Worm (Caenorhabditis elegans) whole organism, L3 larva: ENCODE results near the gene F32D8.12.
A peak's percentile ranks its signal among the peaks of the same experiment; 100 is the strongest.

Source experiments
- ZK546.5 ChIP-seq: sonication (generic microtip); optimal IDR thresholded peaks from 2 replicates; lab custom pipeline; 2017; ENCODE audit warnings: missing biosample characterization, missing genetic modification characterization
- aly-2 ChIP-seq: fragments of 150-350 bp; optimal IDR thresholded peaks from 2 replicates; lab custom pipeline; 2014; ENCODE audit warnings: missing biosample characterization, missing genetic modification characterization
- ceh-16 ChIP-seq: sonication (generic microtip); optimal IDR thresholded peaks from 2 replicates; lab custom pipeline; 2017; ENCODE audit warnings: missing biosample characterization, missing genetic modification characterization
- fkh-10 ChIP-seq: sonication (generic microtip); optimal IDR thresholded peaks from 2 replicates; lab custom pipeline; 2017; ENCODE audit warnings: missing biosample characterization, missing genetic modification reagents, missing genetic modification characterization
- lin-39 ChIP-seq: fragments of 150-350 bp; optimal IDR thresholded peaks from 2 replicates; lab custom pipeline; 2018; ENCODE audit warnings: missing biosample characterization, missing genetic modification reagents, missing genetic modification characterization
- mdl-1 ChIP-seq: fragments of 150-350 bp; optimal IDR thresholded peaks from 2 replicates; lab custom pipeline; 2014; ENCODE audit warnings: missing biosample characterization, missing genetic modification characterization
- nhr-237 ChIP-seq: fragments of 150-350 bp; optimal IDR thresholded peaks from 2 replicates; lab custom pipeline; 2014; ENCODE audit warnings: missing biosample characterization, missing genetic modification characterization
- nhr-25 ChIP-seq: sonication (generic microtip); optimal IDR thresholded peaks from 2 replicates; lab custom pipeline; 2017; ENCODE audit warnings: missing biosample characterization, missing genetic modification characterization
- pqm-1 ChIP-seq: fragments of 150-350 bp; optimal IDR thresholded peaks from 2 replicates; lab custom pipeline; 2017; ENCODE audit warnings: missing biosample characterization, missing genetic modification characterization, inconsistent platforms
- snpc-4 ChIP-seq: fragments of 150-350 bp; optimal IDR thresholded peaks from 2 replicates; lab custom pipeline; 2014; ENCODE audit warnings: missing biosample characterization, missing genetic modification characterization
- unc-62 ChIP-seq: fragments of 150-350 bp; sonication (generic microtip); optimal IDR thresholded peaks from 4 replicates; lab custom pipeline; 2014; ENCODE audit warnings: missing biosample characterization, missing genetic modification reagents, missing genetic modification characterization
- ztf-11 ChIP-seq: fragments of 150-350 bp; optimal IDR thresholded peaks from 2 replicates; lab custom pipeline; 2014; ENCODE audit warnings: missing biosample characterization, missing genetic modification characterization
- ztf-4 ChIP-seq: fragments of 150-350 bp; optimal IDR thresholded peaks from 2 replicates; lab custom pipeline; 2014; ENCODE audit warnings: missing biosample characterization, missing genetic modification characterization

DNA sequence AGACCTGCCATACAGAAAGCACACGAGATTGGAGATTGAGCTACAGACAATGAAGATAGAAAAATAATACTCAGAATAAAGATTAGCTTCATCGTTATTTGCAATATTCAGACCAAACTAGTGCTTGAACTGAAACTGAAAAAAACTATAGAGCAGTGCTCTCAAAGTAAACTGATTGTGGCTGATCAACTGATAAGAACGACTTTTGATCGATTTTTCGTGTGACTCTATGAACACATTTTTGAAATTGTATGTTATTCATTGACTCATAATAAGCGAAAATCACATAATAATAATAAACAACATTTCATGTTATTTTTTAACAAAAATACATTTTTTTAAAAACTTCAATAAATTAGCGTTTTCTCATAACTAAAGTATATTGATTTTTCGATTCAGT is 10.3 kb upstream of the F32D8.12 start, which contains the start of gene spp-16:
- TF ChIP-seq unc-62 (GFP tag; lab: Kevin White, UChicago) (no peak), mdl-1 (no peak), snpc-4 (tag; lab: Kevin White, UChicago) (no peak), pqm-1 (tag; lab: Kevin White, UChicago) (peak; percentile 25), ceh-16 (tag; lab: Kevin White, UChicago) (no peak), fkh-10 (no peak), ZK546.5 (no peak), ztf-11 (tag; lab: Kevin White, UChicago) (no peak), nhr-237 (tag; lab: Kevin White, UChicago) (no peak), nhr-25 (tag; lab: Kevin White, UChicago) (no peak), ztf-4 (tag; lab: Kevin White, UChicago) (no peak), aly-2 (tag; lab: Kevin White, UChicago) (no peak), lin-39 (no peak)
